Fruit fly (Drosophila melanogaster): ENCODE results near the gene CG31550.

- TF ChIP-seq psq (optimal IDR thresholded peaks at IDR 0.05): no peak
- TF ChIP-seq pan (optimal IDR thresholded peaks at IDR 0.05): no peak
- no peak for TF ChIP-seq Dll (optimal IDR thresholded peaks at IDR 0.05)
- no peak for TF ChIP-seq EcR (GFP tag; optimal IDR thresholded peaks at IDR 0.05)
- no peak for TF ChIP-seq CG8478 (optimal IDR thresholded peaks at IDR 0.05)
- no peak for TF ChIP-seq usp (GFP tag; optimal IDR thresholded peaks at IDR 0.05)
Observed at dm6 chr3R:5438750-5439149, 46.6 kb upstream of the CG31550 start.

Measured in whole organism.